Fruit fly (Drosophila melanogaster) whole organism, wandering third instar larva: ENCODE data around the gene CG12362.

Experiments
- Abd-B ChIP-seq: fragments of >200 bp; optimal IDR thresholded peaks from 2 replicates; lab custom pipeline; 2017; ENCODE audit warnings: missing biosample characterization, missing genetic modification characterization
- CG32264 ChIP-seq: fragments of 200-800 bp; sonication (Bioruptor generic); optimal IDR thresholded peaks from 2 replicates; lab custom pipeline; 2016; ENCODE audit warnings: missing biosample characterization, missing genetic modification characterization
- CG9705 ChIP-seq: fragments of 200-800 bp; sonication (Bioruptor generic); optimal IDR thresholded peaks from 2 replicates; lab custom pipeline; 2018; ENCODE audit warnings: missing biosample characterization, mild to moderate bottlenecking, missing genetic modification characterization
- CrebA ChIP-seq: fragments of 200-800 bp; sonication (Bioruptor generic); optimal IDR thresholded peaks from 2 replicates; lab custom pipeline; 2016; ENCODE audit warnings: missing biosample characterization, mild to moderate bottlenecking, missing genetic modification characterization, borderline replicate concordance
- Dfd ChIP-seq: fragments of >200 bp; optimal IDR thresholded peaks from 2 replicates; lab custom pipeline; 2017; ENCODE audit warnings: missing biosample characterization, missing genetic modification characterization
- Dif ChIP-seq: fragments of 200-275, 200-300 bp; sonication (Bioruptor generic); optimal IDR thresholded peaks from 2 replicates; lab custom pipeline; 2018; ENCODE audit warnings: missing biosample characterization, missing genetic modification characterization; ENCODE audit not compliant: partially characterized antibody
- GATAd ChIP-seq: sonication (Bioruptor generic); optimal IDR thresholded peaks from 2 replicates; lab custom pipeline; 2016; ENCODE audit warnings: missing biosample characterization, missing genetic modification characterization
- HLH106 ChIP-seq: fragments of 200-800 bp; optimal IDR thresholded peaks from 3 replicates; lab custom pipeline; 2019; ENCODE audit warnings: missing biosample characterization, mild to moderate bottlenecking, missing genetic modification characterization, moderate library complexity
- Hnf4 ChIP-seq: fragments of 200-800 bp; sonication (Bioruptor generic); optimal IDR thresholded peaks from 2 replicates; lab custom pipeline; 2016; ENCODE audit warnings: missing biosample characterization, mild to moderate bottlenecking, missing genetic modification characterization
- Hr78 ChIP-seq: fragments of >200 bp; optimal IDR thresholded peaks from 2 replicates; lab custom pipeline; 2017; ENCODE audit warnings: missing biosample characterization, missing genetic modification characterization
- Hr83 ChIP-seq: fragments of 200-300 bp; sonication (Bioruptor generic); optimal IDR thresholded peaks from 2 replicates; lab custom pipeline; 2016; ENCODE audit warnings: missing biosample characterization, mild to moderate bottlenecking, missing genetic modification characterization, moderate library complexity; ENCODE audit not compliant: poor library complexity, severe bottlenecking
- Jra ChIP-seq: sonication (Bioruptor generic); optimal IDR thresholded peaks from 2 replicates; lab custom pipeline; 2016; ENCODE audit warnings: missing biosample characterization, missing genetic modification characterization
- Mio ChIP-seq: sonication (Bioruptor generic); optimal IDR thresholded peaks from 2 replicates; lab custom pipeline; 2016; ENCODE audit warnings: missing biosample characterization, missing genetic modification characterization
- Myc ChIP-seq: fragments of >200 bp; optimal IDR thresholded peaks from 2 replicates; lab custom pipeline; 2017
- N ChIP-seq: fragments of >200 bp; optimal IDR thresholded peaks from 2 replicates; lab custom pipeline; 2018; ENCODE audit warnings: missing biosample characterization, missing external identifiers, missing genetic modification characterization
- OdsH ChIP-seq: fragments of 200-800 bp; sonication (Bioruptor generic); optimal IDR thresholded peaks from 2 replicates; lab custom pipeline; 2016; ENCODE audit warnings: missing biosample characterization, mild to moderate bottlenecking, missing genetic modification characterization
- Rel ChIP-seq, 2 experiments: fragments of 200-800 bp; sonication (Bioruptor generic) in 1 of 2; optimal IDR thresholded peaks; 2 replicates in 1 of 2; 3 replicates in 1 of 2; lab custom pipeline; 2016 to 2019; ENCODE audit warnings: mild to moderate bottlenecking in 2 of 2, missing biosample characterization in 2 of 2, missing genetic modification characterization in 2 of 2, moderate library complexity in 1 of 2
- Sp1 ChIP-seq: fragments of 200-800 bp; sonication (Bioruptor generic); optimal IDR thresholded peaks from 3 replicates; lab custom pipeline; 2019; ENCODE audit warnings: missing biosample characterization, mild to moderate bottlenecking, missing genetic modification characterization, moderate library complexity
- Vsx2 ChIP-seq: fragments of 200-300, 225-300 bp; sonication (Bioruptor generic); optimal IDR thresholded peaks from 2 replicates; lab custom pipeline; 2018; ENCODE audit warnings: missing biosample characterization, missing genetic modification characterization; ENCODE audit not compliant: partially characterized antibody
- br ChIP-seq: fragments of 200-800 bp; sonication (Bioruptor generic); optimal IDR thresholded peaks from 2 replicates; lab custom pipeline; 2016; ENCODE audit warnings: missing biosample characterization, missing genetic modification characterization
- brk ChIP-seq: fragments of 200-800 bp; sonication (Bioruptor generic); optimal IDR thresholded peaks from 2 replicates; lab custom pipeline; 2016; ENCODE audit warnings: missing biosample characterization, mild to moderate bottlenecking, missing genetic modification characterization
- dl ChIP-seq, 2 experiments: fragments of 175-275, 200-275 bp in 1 of 2; fragments of 200-275 bp in 1 of 2; sonication (Bioruptor generic); optimal IDR thresholded peaks; lab custom pipeline; 2018; ENCODE audit warnings: mild to moderate bottlenecking in 2 of 2, missing biosample characterization in 2 of 2, missing genetic modification characterization in 2 of 2, moderate library complexity in 2 of 2; ENCODE audit not compliant: partially characterized antibody in 2 of 2, insufficient read depth in 1 of 2
- dmrt93B ChIP-seq: fragments of 200-800 bp; sonication (Bioruptor generic); optimal IDR thresholded peaks from 2 replicates; lab custom pipeline; 2018; ENCODE audit warnings: missing biosample characterization, mild to moderate bottlenecking, missing genetic modification characterization
- dsf ChIP-seq: sonication (Bioruptor generic); optimal IDR thresholded peaks from 2 replicates; lab custom pipeline; 2016; ENCODE audit warnings: missing biosample characterization, missing genetic modification characterization, borderline replicate concordance
- ey ChIP-seq: fragments of 200-800 bp; sonication (Bioruptor generic); optimal IDR thresholded peaks from 2 replicates; lab custom pipeline; 2016; ENCODE audit warnings: missing biosample characterization, missing genetic modification characterization
- foxo ChIP-seq, 2 experiments: fragments of 200-800 bp; sonication (Bioruptor generic); optimal IDR thresholded peaks; 2 replicates in 1 of 2; 3 replicates in 1 of 2; lab custom pipeline; 2016 to 2017; ENCODE audit warnings: missing biosample characterization in 2 of 2, missing genetic modification characterization in 2 of 2
- fru ChIP-seq: fragments of 200-800 bp; sonication (Bioruptor generic); optimal IDR thresholded peaks from 3 replicates; lab custom pipeline; 2016; ENCODE audit warnings: missing biosample characterization, mild to moderate bottlenecking, missing genetic modification characterization
- h ChIP-seq: fragments of 200-800 bp; sonication (Bioruptor generic); optimal IDR thresholded peaks from 3 replicates; lab custom pipeline; 2016; ENCODE audit warnings: missing biosample characterization, mild to moderate bottlenecking, missing genetic modification characterization
- jim ChIP-seq: fragments of 175-275, 200-325 bp; sonication (Bioruptor generic); optimal IDR thresholded peaks from 2 replicates; lab custom pipeline; 2016; ENCODE audit warnings: missing biosample characterization, mild to moderate bottlenecking, missing genetic modification characterization
- lola ChIP-seq: fragments of >200 bp; optimal IDR thresholded peaks from 2 replicates; lab custom pipeline; 2017; ENCODE audit warnings: missing biosample characterization, missing genetic modification characterization
- pan ChIP-seq: fragments of >200 bp; optimal IDR thresholded peaks from 2 replicates; lab custom pipeline; 2017
- psq ChIP-seq: fragments of 200-800 bp; sonication (Bioruptor generic); optimal IDR thresholded peaks from 3 replicates; lab custom pipeline; 2017; ENCODE audit warnings: missing biosample characterization, mild to moderate bottlenecking, missing genetic modification characterization, moderate library complexity
- rgr ChIP-seq: fragments of 200-800 bp; sonication (Bioruptor generic); optimal IDR thresholded peaks from 3 replicates; lab custom pipeline; 2016; ENCODE audit warnings: missing biosample characterization, mild to moderate bottlenecking, missing genetic modification characterization
- sv ChIP-seq: fragments of 200-800 bp; sonication (Bioruptor generic); optimal IDR thresholded peaks from 3 replicates; lab custom pipeline; 2016; ENCODE audit warnings: missing biosample characterization, missing genetic modification characterization
- tai ChIP-seq: sonication (Bioruptor generic); optimal IDR thresholded peaks from 2 replicates; lab custom pipeline; 2016; ENCODE audit warnings: missing biosample characterization, missing genetic modification characterization
- usp ChIP-seq: fragments of >200 bp; optimal IDR thresholded peaks from 2 replicates; lab custom pipeline; 2017; ENCODE audit warnings: missing biosample characterization, missing genetic modification characterization
- woc ChIP-seq: sonication (Bioruptor generic); optimal IDR thresholded peaks from 2 replicates; lab custom pipeline; 2016; ENCODE audit warnings: missing biosample characterization, mild to moderate bottlenecking, missing genetic modification characterization

Gene CG12362

dm6 chr3L:10377984-10378383 lies 34.6 kb upstream of the CG12362 start:
- TF ChIP-seq brk (GFP tag; lab: Kevin White, UChicago) (no peak), ey (GFP tag; lab: Kevin White, UChicago) (no peak), CG9705 (GFP tag; lab: Kevin White, UChicago) (no peak), Hr83 (GFP tag; lab: Kevin White, UChicago) (no peak), HLH106 (tag; lab: Kevin White, UChicago) (no peak), Vsx2 (GFP tag; lab: Kevin White, UChicago) (no peak), fru (GFP tag; lab: Kevin White, UChicago) (no peak), Mio (no peak), br (GFP tag; lab: Kevin White, UChicago) (no peak), Dif (GFP tag; lab: Kevin White, UChicago) (no peak), Hr78 (no peak), N (GFP tag; lab: Kevin White, UChicago) (no peak), pan (lab: Kevin White, UChicago) (no peak), tai (GFP tag; lab: Kevin White, UChicago) (no peak), Jra (GFP tag; lab: Kevin White, UChicago) (no peak), psq (GFP tag; lab: Kevin White, UChicago) (no peak), usp (no peak)

- peak; percentile 48 for TF ChIP-seq CG9705 (GFP tag; lab: Kevin White, UChicago)
- TF ChIP-seq Hr83 (GFP tag; lab: Kevin White, UChicago) = no peak
- TF ChIP-seq Abd-B (GFP tag; lab: Kevin White, UChicago) = no peak
- TF ChIP-seq jim = no peak
- TF ChIP-seq rgr = peak; percentile 77
- TF ChIP-seq CrebA (GFP tag; lab: Kevin White, UChicago) = no peak
- TF ChIP-seq dmrt93B (GFP tag; lab: Kevin White, UChicago) = peak; percentile 69
- peak; percentile 79 for TF ChIP-seq HLH106 (tag; lab: Kevin White, UChicago)
- no peak for TF ChIP-seq lola
- TF ChIP-seq pan (lab: Kevin White, UChicago) = no peak
- TF ChIP-seq dl (GFP tag; optimal IDR thresholded peaks at IDR 0.05; lab: Kevin White, UChicago; ENCODE audit: insufficient read depth in 1 of 2, partially characterized antibody in 2 of 2) = no peak
- TF ChIP-seq dsf (GFP tag; lab: Kevin White, UChicago) = no peak
- TF ChIP-seq woc = peak; percentile 46
- no peak for TF ChIP-seq Vsx2 (GFP tag; lab: Kevin White, UChicago)
- peak; percentile 73 for TF ChIP-seq Jra (GFP tag; lab: Kevin White, UChicago)
- peak; percentile 24 for TF ChIP-seq Rel (GFP tag; optimal IDR thresholded peaks at IDR 0.05; lab: Kevin White, UChicago)
- peak; percentile 15 for TF ChIP-seq Rel (tag; optimal IDR thresholded peaks at IDR 0.05; lab: Kevin White, UChicago)
- TF ChIP-seq Mio = no peak
- peak; percentile 71 for TF ChIP-seq tai (GFP tag; lab: Kevin White, UChicago)
- peak; percentile 83 for TF ChIP-seq fru (GFP tag; lab: Kevin White, UChicago)
- TF ChIP-seq sv (GFP tag; lab: Kevin White, UChicago) = no peak
- peak; percentile 76 for TF ChIP-seq brk (GFP tag; lab: Kevin White, UChicago)
- TF ChIP-seq Sp1 = peak; percentile 76
- TF ChIP-seq br (GFP tag; lab: Kevin White, UChicago) = peak; percentile 74
- no peak for TF ChIP-seq N (GFP tag; lab: Kevin White, UChicago)
- no peak for TF ChIP-seq Hr78
- TF ChIP-seq OdsH (GFP tag; lab: Kevin White, UChicago) = peak; percentile 84
- no peak for TF ChIP-seq Myc (lab: Kevin White, UChicago)
- TF ChIP-seq CG32264 (GFP tag; lab: Kevin White, UChicago) = peak; percentile 30
- TF ChIP-seq h (GFP tag; lab: Kevin White, UChicago) = peak; percentile 82
- no peak for TF ChIP-seq GATAd (GFP tag; lab: Kevin White, UChicago)
- peak; percentile 63 for TF ChIP-seq Dfd (GFP tag; lab: Kevin White, UChicago)
- peak; percentile 79 for TF ChIP-seq ey (GFP tag; lab: Kevin White, UChicago)
- TF ChIP-seq psq (GFP tag; lab: Kevin White, UChicago) = peak; percentile 66
- peak; percentile 69 for TF ChIP-seq Hnf4
- TF ChIP-seq foxo (GFP tag; optimal IDR thresholded peaks at IDR 0.05; lab: Kevin White, UChicago) = peak in 1 of 2 experiments; percentile 77
- TF ChIP-seq, all 38 proteins: peak for 20
These were observed 31.3 kb upstream of the CG12362 start for dm6 chr3L:10381275-10381674.
